Fruit fly (Drosophila melanogaster) whole organism, embryonic: ENCODE measurements around the gene Taf2.
A peak's percentile ranks its signal among the peaks of the same experiment; 100 is the strongest.

Source experiments
- ATbp ChIP-seq: fragments of 200-800 bp; sonication (Bioruptor generic); optimal IDR thresholded peaks from 2 replicates; lab custom pipeline; 2017; ENCODE audit warnings: missing biosample characterization, mild to moderate bottlenecking, missing genetic modification characterization, missing genetic modification reagents
- Aef1 ChIP-seq: fragments of 200-800 bp; sonication (Bioruptor generic); IDR thresholded peaks from 3 replicates; pipeline ENCODE4 v1.3.6; 2022; ENCODE audit warnings: missing biosample characterization, missing genetic modification characterization
- B-H1 ChIP-seq: fragments of 200-800 bp; sonication (Bioruptor generic); IDR thresholded peaks from 3 replicates; pipeline ENCODE4 v1.3.6; 2022; ENCODE audit warnings: missing biosample characterization, missing genetic modification characterization
- Blimp-1 ChIP-seq: fragments of 200-800 bp; sonication (Bioruptor generic); optimal IDR thresholded peaks from 3 replicates; lab custom pipeline; 2018; ENCODE audit warnings: missing biosample characterization, missing genetic modification characterization, mild to moderate bottlenecking, moderate library complexity, missing genetic modification reagents
- CG10147 ChIP-seq: fragments of 200-800 bp; sonication (Bioruptor generic); optimal IDR thresholded peaks from 2 replicates; lab custom pipeline; 2019; ENCODE audit warnings: missing biosample characterization, mild to moderate bottlenecking, missing genetic modification characterization, moderate library complexity
- CG1233 ChIP-seq: fragments of 200-800 bp; sonication (Bioruptor generic); optimal IDR thresholded peaks from 4 replicates; lab custom pipeline; 2018; ENCODE audit warnings: missing biosample characterization, mild to moderate bottlenecking, missing genetic modification characterization
- CG13894 ChIP-seq: fragments of 200-800 bp; sonication (Bioruptor generic); optimal IDR thresholded peaks from 3 replicates; lab custom pipeline; 2018; ENCODE audit warnings: missing biosample characterization, mild to moderate bottlenecking, missing genetic modification characterization, moderate library complexity
- CG14710 ChIP-seq: fragments of 200-800 bp; sonication (Bioruptor generic); optimal IDR thresholded peaks from 3 replicates; lab custom pipeline; 2019; ENCODE audit warnings: missing biosample characterization, mild to moderate bottlenecking, missing genetic modification characterization, moderate library complexity
- CG1602 ChIP-seq: fragments of 200-800 bp; sonication (Bioruptor generic); optimal IDR thresholded peaks from 3 replicates; lab custom pipeline; 2016; ENCODE audit warnings: missing biosample characterization, missing genetic modification characterization
- CG1603 ChIP-seq: fragments of 200-800 bp; sonication (Bioruptor generic); optimal IDR thresholded peaks from 2 replicates; lab custom pipeline; 2019; ENCODE audit warnings: missing biosample characterization, mild to moderate bottlenecking, missing genetic modification characterization, moderate library complexity
- CG17361 ChIP-seq: fragments of 200-800 bp; sonication (Bioruptor generic); IDR thresholded peaks from 3 replicates; pipeline ENCODE4 v1.3.6; 2022; ENCODE audit warnings: missing biosample characterization, missing genetic modification characterization
- CG17385 ChIP-seq: fragments of 200-800 bp; sonication (Bioruptor generic); optimal IDR thresholded peaks from 3 replicates; lab custom pipeline; 2018; ENCODE audit warnings: missing biosample characterization, mild to moderate bottlenecking, missing genetic modification characterization
- CG2889 ChIP-seq: fragments of 200-800 bp; sonication (Bioruptor generic); IDR thresholded peaks from 3 replicates; pipeline ENCODE4 v1.3.6; 2022; ENCODE audit warnings: missing biosample characterization, missing genetic modification characterization
- CG31441 ChIP-seq: fragments of 200-800 bp; sonication (Bioruptor generic); IDR thresholded peaks from 2 replicates; pipeline ENCODE4 v1.3.6; 2022; ENCODE audit warnings: missing biosample characterization, missing genetic modification characterization
- CG32532 ChIP-seq: fragments of 200-800 bp; sonication (Bioruptor generic); IDR thresholded peaks from 2 replicates; pipeline ENCODE4 v1.3.6; 2022; ENCODE audit warnings: missing biosample characterization, missing genetic modification characterization
- CG7271 ChIP-seq: fragments of 200-800 bp; sonication (Bioruptor generic); optimal IDR thresholded peaks from 2 replicates; lab custom pipeline; 2018; ENCODE audit warnings: missing biosample characterization, mild to moderate bottlenecking, missing genetic modification characterization, moderate library complexity
- CG9609 ChIP-seq: fragments of 200-800 bp; sonication (Bioruptor generic); optimal IDR thresholded peaks from 3 replicates; lab custom pipeline; 2016; ENCODE audit warnings: missing biosample characterization, missing genetic modification characterization
- CG9876 ChIP-seq: fragments of 200-800 bp; sonication (Bioruptor generic); optimal IDR thresholded peaks from 2 replicates; lab custom pipeline; 2016; ENCODE audit warnings: missing biosample characterization, missing genetic modification characterization
- D ChIP-seq, 2 experiments: fragments of 200-800 bp in 1 of 2; fragments of >200 bp in 1 of 2; sonication (Bioruptor generic) in 1 of 2; optimal IDR thresholded peaks; 2 replicates in 1 of 2; 3 replicates in 1 of 2; lab custom pipeline; 2017; ENCODE audit warnings: mild to moderate bottlenecking in 1 of 2, missing biosample characterization in 1 of 2, missing genetic modification characterization in 1 of 2, missing genetic modification reagents in 1 of 2
- Drgx ChIP-seq: fragments of 200-800 bp; sonication (Bioruptor generic); IDR thresholded peaks from 2 replicates; pipeline ENCODE4 v1.3.6; 2022; ENCODE audit warnings: missing biosample characterization, missing genetic modification characterization
- E2f2 ChIP-seq: fragments of 200-800 bp; sonication (Bioruptor generic); IDR thresholded peaks from 2 replicates; pipeline ENCODE4 v1.3.6; 2022; ENCODE audit warnings: missing biosample characterization, missing genetic modification characterization
- ERR ChIP-seq: fragments of 200-800 bp; sonication (Bioruptor generic); optimal IDR thresholded peaks from 2 replicates; lab custom pipeline; 2016; ENCODE audit warnings: missing biosample characterization, missing genetic modification characterization
- Fer2 ChIP-seq: fragments of 200-800 bp; sonication (Bioruptor generic); optimal IDR thresholded peaks from 2 replicates; lab custom pipeline; 2018; ENCODE audit warnings: missing biosample characterization, mild to moderate bottlenecking, missing genetic modification characterization, moderate library complexity
- HLHmδ ChIP-seq: fragments of 200-800 bp; sonication (Bioruptor generic); optimal IDR thresholded peaks from 2 replicates; lab custom pipeline; 2018; ENCODE audit warnings: missing biosample characterization, mild to moderate bottlenecking, missing genetic modification characterization, moderate library complexity
- Myb ChIP-seq: fragments of 200-800 bp; sonication (Bioruptor generic); optimal IDR thresholded peaks from 2 replicates; lab custom pipeline; 2016; ENCODE audit warnings: missing biosample characterization, missing genetic modification characterization
- Pdp1 ChIP-seq, 2 experiments: fragments of 200-800 bp; sonication (Bioruptor generic); optimal IDR thresholded peaks; 3 replicates each; lab custom pipeline; 2016; ENCODE audit warnings: missing biosample characterization in 2 of 2, missing genetic modification characterization in 2 of 2, mild to moderate bottlenecking in 1 of 2, moderate library complexity in 1 of 2
- Ptx1 ChIP-seq: fragments of 200-800 bp; sonication (Bioruptor generic); IDR thresholded peaks from 2 replicates; pipeline ENCODE4 v1.3.6; 2022; ENCODE audit warnings: missing biosample characterization, missing genetic modification characterization
- Sox102F ChIP-seq: fragments of 200-800 bp; sonication (Bioruptor generic); optimal IDR thresholded peaks from 2 replicates; lab custom pipeline; 2018; ENCODE audit warnings: missing biosample characterization, mild to moderate bottlenecking, missing genetic modification characterization, moderate library complexity
- Usf ChIP-seq: fragments of 200-800 bp; sonication (Bioruptor generic); optimal IDR thresholded peaks from 2 replicates; lab custom pipeline; 2017; ENCODE audit warnings: missing genotype, missing biosample characterization, missing genetic modification characterization
- btn ChIP-seq: fragments of 200-800 bp; sonication (Bioruptor generic); optimal IDR thresholded peaks from 2 replicates; lab custom pipeline; 2016; ENCODE audit warnings: missing biosample characterization, missing genetic modification characterization
- cad ChIP-seq: fragments of >200 bp; optimal IDR thresholded peaks from 2 replicates; lab custom pipeline; 2017; ENCODE audit warnings: missing biosample characterization, missing genetic modification characterization
- corto ChIP-seq: fragments of 200-800 bp; sonication (Bioruptor generic); optimal IDR thresholded peaks from 2 replicates; lab custom pipeline; 2016; ENCODE audit warnings: missing biosample characterization, mild to moderate bottlenecking, missing genetic modification characterization, moderate library complexity
- croc ChIP-seq: fragments of 200-800 bp; sonication (Bioruptor generic); conservative IDR thresholded peaks from 3 replicates; pipeline ENCODE4 v1.3.6; 2022; ENCODE audit warnings: missing biosample characterization, missing genetic modification characterization
- eve ChIP-seq, 2 experiments: fragments of >200 bp; optimal IDR thresholded peaks; 2 replicates each; lab custom pipeline; 2017; ENCODE audit warnings: missing biosample characterization in 2 of 2, missing genetic modification characterization in 2 of 2
- fd3F ChIP-seq: fragments of 200-800 bp; sonication (Bioruptor generic); optimal IDR thresholded peaks from 2 replicates; lab custom pipeline; 2018; ENCODE audit warnings: missing biosample characterization, mild to moderate bottlenecking, missing genetic modification characterization, moderate library complexity
- ham ChIP-seq: fragments of 200-800 bp; sonication (Bioruptor generic); IDR thresholded peaks from 2 replicates; pipeline ENCODE4 v1.3.6; 2022; ENCODE audit warnings: missing biosample characterization, missing genetic modification characterization
- klu ChIP-seq: fragments of 200-800 bp; sonication (Bioruptor generic); IDR thresholded peaks from 2 replicates; pipeline ENCODE4 v1.3.6; 2022; ENCODE audit warnings: missing biosample characterization, missing genetic modification characterization
- knrl ChIP-seq: fragments of 200-800 bp; sonication (Bioruptor generic); IDR thresholded peaks from 3 replicates; pipeline ENCODE4 v1.3.6; 2022; ENCODE audit warnings: missing biosample characterization, missing genetic modification characterization; ENCODE audit not compliant: partially characterized antibody
- luna ChIP-seq: fragments of 200-800 bp; sonication (Bioruptor generic); optimal IDR thresholded peaks from 2 replicates; lab custom pipeline; 2016; ENCODE audit warnings: missing biosample characterization, missing genetic modification characterization
- pb ChIP-seq: fragments of 200-800 bp; sonication (Bioruptor generic); optimal IDR thresholded peaks from 3 replicates; lab custom pipeline; 2016; ENCODE audit warnings: missing biosample characterization, missing genetic modification characterization
- pnt ChIP-seq: fragments of 200-800 bp; sonication (Bioruptor generic); optimal IDR thresholded peaks from 3 replicates; lab custom pipeline; 2016; ENCODE audit warnings: missing biosample characterization, missing genetic modification characterization
- ro ChIP-seq: fragments of 200-800 bp; sonication (Bioruptor generic); IDR thresholded peaks from 2 replicates; pipeline ENCODE4 v1.3.6; 2022; ENCODE audit warnings: missing biosample characterization, missing genetic modification characterization
- run ChIP-seq: fragments of 200-800 bp; sonication (Bioruptor generic); optimal IDR thresholded peaks from 3 replicates; lab custom pipeline; 2018; ENCODE audit warnings: missing biosample characterization, mild to moderate bottlenecking, missing genetic modification characterization
- sim ChIP-seq: fragments of 200-800 bp; sonication (Bioruptor generic); IDR thresholded peaks from 2 replicates; pipeline ENCODE4 v1.3.6; 2022; ENCODE audit warnings: missing biosample characterization, missing genetic modification characterization
- sob ChIP-seq: fragments of 200-800 bp; sonication (Bioruptor generic); IDR thresholded peaks from 2 replicates; pipeline ENCODE4 v1.3.6; 2022; ENCODE audit warnings: missing biosample characterization, missing genetic modification characterization
- sr ChIP-seq: fragments of 200-800 bp; sonication (Bioruptor generic); IDR thresholded peaks from 3 replicates; pipeline ENCODE4 v1.3.6; 2022; ENCODE audit warnings: missing biosample characterization, missing genetic modification characterization
- tap ChIP-seq: fragments of 200-800 bp; optimal IDR thresholded peaks from 3 replicates; lab custom pipeline; 2019; ENCODE audit warnings: missing biosample characterization, mild to moderate bottlenecking, missing genetic modification characterization, moderate library complexity
- toy ChIP-seq: fragments of 200-800 bp; sonication (Bioruptor generic); IDR thresholded peaks from 2 replicates; pipeline ENCODE4 v1.3.6; 2022; ENCODE audit warnings: missing biosample characterization, missing genetic modification characterization
- vnd ChIP-seq: fragments of 200-800 bp; sonication (Bioruptor generic); IDR thresholded peaks from 3 replicates; pipeline ENCODE4 v1.3.6; 2022; ENCODE audit warnings: missing biosample characterization, missing genetic modification characterization; ENCODE audit not compliant: partially characterized antibody
- zen2 ChIP-seq: fragments of 200-800 bp; sonication (Bioruptor generic); IDR thresholded peaks from 3 replicates; pipeline ENCODE4 v1.3.6; 2022; ENCODE audit warnings: missing biosample characterization, missing genetic modification characterization; ENCODE audit not compliant: partially characterized antibody

Taf2 gene

DNA sequence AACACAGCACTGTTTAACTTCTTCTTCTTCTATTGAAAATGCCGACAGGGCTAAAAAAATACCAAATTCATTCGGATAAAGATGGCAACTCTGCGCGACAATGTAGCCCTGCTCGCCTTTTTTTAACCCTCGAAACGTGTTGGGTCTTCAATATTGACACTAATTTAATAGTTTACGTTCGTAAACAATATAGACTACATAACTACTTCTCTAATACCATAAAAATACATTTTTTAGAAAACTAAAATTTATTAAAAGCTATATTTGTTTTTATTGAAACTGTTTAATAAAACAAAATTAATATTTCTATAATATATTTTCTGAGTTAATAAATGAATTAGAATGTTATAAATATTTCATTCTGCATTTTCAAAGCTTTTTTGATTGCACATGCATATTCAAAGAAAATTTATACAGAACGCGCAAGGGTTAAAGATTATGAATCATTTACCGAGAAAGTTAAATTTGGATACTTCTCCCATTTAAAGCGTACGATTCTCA lies at the start of gene Taf2, which contains the start of gene CalpB:
TSS of gene Taf2 (minus strand) at position 54 of the 501 bp plus-strand sequence.
TSS of gene CalpB (plus strand) at position 133 of the 501 bp plus-strand sequence.
- no peak for TF ChIP-seq CG1603
- TF ChIP-seq CG2889 (GFP tag; lab: Robert Waterston, UW), result no peak
- TF ChIP-seq CG17361 (GFP tag; lab: Robert Waterston, UW), result peak; percentile 97
- no peak for TF ChIP-seq luna (GFP tag; lab: Kevin White, UChicago)
- TF ChIP-seq sr, result no peak
- TF ChIP-seq Fer2 (tag; lab: Kevin White, UChicago), result peak; percentile 84
- TF ChIP-seq Blimp-1 (GFP tag; lab: Kevin White, UChicago), result peak; percentile 87
- TF ChIP-seq Aef1 (GFP tag; lab: Robert Waterston, UW), result peak; percentile 76
- peak; percentile 66; the same call in 1 of the 2 replicates for TF ChIP-seq toy
- TF ChIP-seq CG17385 (GFP tag; lab: Kevin White, UChicago), result peak; percentile 97
- TF ChIP-seq CG9876, result peak; percentile 16
- TF ChIP-seq Ptx1 (GFP tag; lab: Robert Waterston, UW), result peak; percentile 91
- no peak for TF ChIP-seq eve (GFP tag; optimal IDR thresholded peaks at IDR 0.05; lab: Kevin White, UChicago)
- TF ChIP-seq vnd, result no peak
- TF ChIP-seq ATbp (GFP tag; lab: Kevin White, UChicago), result peak; percentile 75
- TF ChIP-seq CG10147, result peak; percentile 93
- TF ChIP-seq ro (GFP tag; lab: Robert Waterston, UW), result peak; percentile 51; the same call in 1 of the 2 replicates
- TF ChIP-seq ham, result no peak
- no peak for TF ChIP-seq cad
- no peak for TF ChIP-seq btn
- TF ChIP-seq klu (GFP tag; lab: Robert Waterston, UW), result peak; percentile 70; the same call in 1 of the 2 replicates
- TF ChIP-seq pnt (GFP tag; lab: Kevin White, UChicago), result no peak
- TF ChIP-seq CG31441 (GFP tag; lab: Robert Waterston, UW), result peak; percentile 93
- no peak for TF ChIP-seq ERR (GFP tag; lab: Kevin White, UChicago)
- no peak for TF ChIP-seq D (optimal IDR thresholded peaks at IDR 0.05; lab: Kevin White, UChicago)
- peak; percentile 82 for TF ChIP-seq D (GFP tag; optimal IDR thresholded peaks at IDR 0.05; lab: Kevin White, UChicago)
- TF ChIP-seq fd3F (GFP tag; lab: Kevin White, UChicago), result peak; percentile 83
- peak; percentile 25; the same call in 1 of the 3 replicates for TF ChIP-seq knrl (GFP tag; lab: Robert Waterston, UW)
- peak; percentile 88 for TF ChIP-seq Sox102F
- TF ChIP-seq pb, result no peak
- peak; percentile 80 for TF ChIP-seq CG7271
- TF ChIP-seq zen2 (GFP tag; lab: Robert Waterston, UW), result no peak
- TF ChIP-seq CG32532 (GFP tag; lab: Robert Waterston, UW), result peak; percentile 87
- peak; percentile 76 for TF ChIP-seq CG1602 (GFP tag; lab: Kevin White, UChicago)
- peak; percentile 54; the same call in 1 of the 2 replicates for TF ChIP-seq E2f2 (GFP tag; lab: Robert Waterston, UW)
- peak; percentile 29 for TF ChIP-seq CG9609 (GFP tag; lab: Kevin White, UChicago)
- TF ChIP-seq CG13894 (tag; lab: Kevin White, UChicago), result no peak
- TF ChIP-seq Usf (GFP tag; lab: Kevin White, UChicago), result peak; percentile 59
- TF ChIP-seq run (tag; lab: Kevin White, UChicago), result peak; percentile 86
- peak; percentile 54 for TF ChIP-seq B-H1 (GFP tag; lab: Robert Waterston, UW)
- no peak for TF ChIP-seq Pdp1 (GFP tag; optimal IDR thresholded peaks at IDR 0.05; lab: Kevin White, UChicago)
- TF ChIP-seq Myb (GFP tag; lab: Kevin White, UChicago), result peak; percentile 36
- TF ChIP-seq CG14710 (tag; lab: Kevin White, UChicago), result peak; percentile 97
- TF ChIP-seq sob (GFP tag; lab: Robert Waterston, UW), result peak; percentile 60
- no peak for TF ChIP-seq sim (GFP tag; lab: Robert Waterston, UW)
- TF ChIP-seq croc (GFP tag; lab: Robert Waterston, UW), result peak; percentile 72
- TF ChIP-seq corto (GFP tag; lab: Kevin White, UChicago), result no peak
- TF ChIP-seq Drgx (GFP tag; lab: Robert Waterston, UW), result peak; percentile 84
- no peak for TF ChIP-seq HLHmδ (GFP tag; lab: Kevin White, UChicago)
- peak; percentile 94 for TF ChIP-seq tap
- peak; percentile 85 for TF ChIP-seq CG1233 (GFP tag; lab: Kevin White, UChicago)
